Worm (Caenorhabditis elegans) whole organism, early embryonic: Measurements from ENCODE around the gene srh-308.
A peak's percentile ranks its signal among the peaks of the same experiment; 100 is the strongest.

Source experiments
- B0310.2 ChIP-seq: sonication (generic microtip); optimal IDR thresholded peaks from 2 replicates; lab custom pipeline; 2016; ENCODE audit warnings: mild to moderate bottlenecking, missing genetic modification characterization, missing compliant biosample characterization
- F13C5.2 ChIP-seq: sonication (generic microtip); optimal IDR thresholded peaks from 2 replicates; lab custom pipeline; 2017; ENCODE audit warnings: mild to moderate bottlenecking, missing genetic modification characterization, inconsistent platforms, missing compliant biosample characterization
- aly-1 ChIP-seq: sonication (generic microtip); optimal IDR thresholded peaks from 2 replicates; lab custom pipeline; 2016; ENCODE audit warnings: missing genetic modification characterization, missing compliant biosample characterization
- ama-1 ChIP-seq: fragments of 150-350 bp; optimal IDR thresholded peaks from 2 replicates; lab custom pipeline; 2014
- ceh-13 ChIP-seq: fragments of 200-800 bp; sonication (Bioruptor generic); optimal IDR thresholded peaks from 2 replicates; lab custom pipeline; 2018; ENCODE audit warnings: mild to moderate bottlenecking, missing genetic modification characterization, missing compliant biosample characterization
- ceh-36 ChIP-seq: sonication (generic microtip); optimal IDR thresholded peaks from 2 replicates; lab custom pipeline; 2016; ENCODE audit warnings: missing genetic modification characterization, inconsistent platforms, missing compliant biosample characterization
- ets-7 ChIP-seq: sonication (generic microtip); optimal IDR thresholded peaks from 2 replicates; lab custom pipeline; 2016; ENCODE audit warnings: missing genotype, missing genetic modification characterization, missing compliant biosample characterization
- flt-1 ChIP-seq: fragments of 200-800 bp; sonication (Bioruptor generic); IDR thresholded peaks from 2 replicates; pipeline ENCODE4 v1.3.6; 2022; ENCODE audit warnings: missing genetic modification characterization, missing compliant biosample characterization
- hmbx-1 ChIP-seq: sonication (generic microtip); optimal IDR thresholded peaks from 2 replicates; lab custom pipeline; 2016; ENCODE audit warnings: mild to moderate bottlenecking, missing genetic modification characterization, missing compliant biosample characterization
- hmg-4 ChIP-seq: fragments of 200-800 bp; sonication (Bioruptor generic); optimal IDR thresholded peaks from 2 replicates; lab custom pipeline; 2018; ENCODE audit warnings: mild to moderate bottlenecking, missing genetic modification characterization, missing compliant biosample characterization
- hnd-1 ChIP-seq: sonication (generic microtip); optimal IDR thresholded peaks from 2 replicates; lab custom pipeline; 2016; ENCODE audit warnings: missing genetic modification characterization, missing compliant biosample characterization
- pes-1 ChIP-seq: fragments of 200-800 bp; sonication (Bioruptor generic); IDR thresholded peaks from 2 replicates; pipeline ENCODE4 v1.3.6; 2022; ENCODE audit warnings: missing genetic modification reagents, missing genetic modification characterization, missing compliant biosample characterization
- scrt-1 ChIP-seq: fragments of 200-800 bp; sonication (Bioruptor generic); IDR thresholded peaks from 2 replicates; pipeline ENCODE4 v1.3.6; 2022; ENCODE audit warnings: missing genetic modification characterization, missing compliant biosample characterization
- sea-1 ChIP-seq: fragments of 200-800 bp; sonication (Bioruptor generic); conservative IDR thresholded peaks from 2 replicates; pipeline ENCODE4 v1.3.6; 2022; ENCODE audit warnings: missing genetic modification characterization, missing compliant biosample characterization
- tbx-11 ChIP-seq: fragments of 200-800 bp; sonication (Bioruptor generic); IDR thresholded peaks from 2 replicates; pipeline ENCODE4 v1.3.6; 2022; ENCODE audit warnings: missing genetic modification characterization, missing compliant biosample characterization
- tbx-37 ChIP-seq: fragments of 200-800 bp; sonication (Bioruptor generic); conservative IDR thresholded peaks from 2 replicates; pipeline ENCODE4 v1.3.6; 2022; ENCODE audit warnings: missing genetic modification reagents, missing genetic modification characterization, missing compliant biosample characterization
- tra-4 ChIP-seq: sonication (generic microtip); optimal IDR thresholded peaks from 2 replicates; lab custom pipeline; 2017; ENCODE audit warnings: missing genetic modification characterization, missing compliant biosample characterization

The srh-308 gene

DNA sequence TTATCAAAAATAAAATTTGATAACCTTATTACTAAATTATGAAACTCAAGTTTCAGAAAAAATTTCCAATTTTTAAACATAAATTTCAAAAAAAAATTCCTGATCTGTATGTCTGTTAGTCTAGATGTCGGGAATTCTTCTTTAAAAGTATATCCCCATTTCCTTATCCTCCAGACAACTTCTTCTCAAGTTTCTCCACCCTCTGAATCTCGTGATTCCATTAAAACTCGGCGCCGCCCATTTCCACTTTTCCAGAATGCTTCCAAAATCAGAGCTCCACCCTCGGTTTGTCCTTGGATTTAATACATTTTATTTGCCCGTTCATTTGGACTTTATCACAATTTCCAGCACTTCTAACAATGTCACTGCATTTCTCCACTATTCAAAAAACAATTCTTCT, 16.3 kb upstream of the srh-308 start, which contains the start of gene ins-10:
Gene ins-10 (plus strand): TSS at position 301 of the 400 bp plus-strand sequence.
- TF ChIP-seq ets-7 = no peak
- TF ChIP-seq tra-4 (tag; lab: Kevin White, UChicago) = no peak
- TF ChIP-seq B0310.2 (tag; lab: Kevin White, UChicago) = no peak
- no peak for TF ChIP-seq aly-1 (tag; lab: Kevin White, UChicago)
- TF ChIP-seq flt-1 (GFP tag; lab: Robert Waterston, UW) = no peak
- no peak for TF ChIP-seq tbx-11 (GFP tag; lab: Robert Waterston, UW)
- no peak for TF ChIP-seq ceh-36
- no peak for TF ChIP-seq pes-1
- no peak for TF ChIP-seq sea-1 (GFP tag; lab: Robert Waterston, UW)
- TF ChIP-seq tbx-37 = no peak
- TF ChIP-seq scrt-1 = no peak
- no peak for TF ChIP-seq hmbx-1 (tag; lab: Kevin White, UChicago)
- TF ChIP-seq ceh-13 = no peak
- no peak for TF ChIP-seq F13C5.2 (tag; lab: Kevin White, UChicago)
- TF ChIP-seq ama-1 (lab: Kevin White, UChicago) = no peak
- no peak for TF ChIP-seq hmg-4 (GFP tag; lab: Kevin White, UChicago)
- no peak for TF ChIP-seq hnd-1 (tag; lab: Kevin White, UChicago)

- TF ChIP-seq hmbx-1 (tag; lab: Kevin White, UChicago) (no peak), F13C5.2 (tag; lab: Kevin White, UChicago) (no peak), ceh-36 (no peak), ceh-13 (no peak), aly-1 (tag; lab: Kevin White, UChicago) (peak; percentile 36), B0310.2 (tag; lab: Kevin White, UChicago) (peak; percentile 2), sea-1 (GFP tag; lab: Robert Waterston, UW) (peak; percentile 72; the same call in 1 of the 2 replicates), hmg-4 (GFP tag; lab: Kevin White, UChicago) (peak; percentile 41), tra-4 (tag; lab: Kevin White, UChicago) (no peak), ama-1 (lab: Kevin White, UChicago) (peak; percentile 86), tbx-37 (no peak), tbx-11 (GFP tag; lab: Robert Waterston, UW) (0 out of 2 replicates have a peak, but pooled peaks have one; percentile 32), ets-7 (no peak), pes-1 (no peak), flt-1 (GFP tag; lab: Robert Waterston, UW) (no peak), hnd-1 (tag; lab: Kevin White, UChicago) (no peak), scrt-1 (no peak)
Measured at ce11 chrV:14028256-14028743, 10.9 kb upstream of the srh-308 start.

DNA sequence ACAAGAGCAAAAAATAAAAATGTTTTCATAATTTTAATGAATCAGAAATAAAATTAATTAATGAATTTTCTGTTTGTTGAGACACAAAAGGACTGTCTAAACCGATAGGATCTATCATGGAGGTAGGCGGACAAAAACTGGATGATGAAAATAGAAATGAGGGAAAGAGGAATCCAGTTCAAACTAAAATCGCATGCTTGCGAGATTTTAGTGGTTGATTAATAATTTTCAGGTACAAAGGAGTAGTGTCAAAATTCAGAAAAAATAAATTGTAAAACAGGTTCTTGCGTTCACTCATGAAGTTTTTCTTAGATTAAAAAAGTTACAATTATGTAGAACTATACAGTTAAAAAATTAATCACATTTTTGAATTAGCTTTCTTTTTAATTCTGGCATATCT, 10.0 kb upstream of the srh-308 start, which contains the start of gene T08G5.3:
Gene T08G5.3 (minus strand): TSS at position 101 of the 400 bp plus-strand sequence.
- TF ChIP-seq tbx-37 (no peak), flt-1 (GFP tag; lab: Robert Waterston, UW) (no peak), sea-1 (GFP tag; lab: Robert Waterston, UW) (no peak), hnd-1 (tag; lab: Kevin White, UChicago) (no peak), hmg-4 (GFP tag; lab: Kevin White, UChicago) (no peak), tra-4 (tag; lab: Kevin White, UChicago) (no peak), B0310.2 (tag; lab: Kevin White, UChicago) (no peak), ama-1 (lab: Kevin White, UChicago) (no peak), hmbx-1 (tag; lab: Kevin White, UChicago) (no peak), ceh-13 (no peak), ceh-36 (no peak), F13C5.2 (tag; lab: Kevin White, UChicago) (no peak), tbx-11 (GFP tag; lab: Robert Waterston, UW) (no peak), ets-7 (no peak), scrt-1 (no peak), pes-1 (no peak), aly-1 (tag; lab: Kevin White, UChicago) (no peak)

DNA sequence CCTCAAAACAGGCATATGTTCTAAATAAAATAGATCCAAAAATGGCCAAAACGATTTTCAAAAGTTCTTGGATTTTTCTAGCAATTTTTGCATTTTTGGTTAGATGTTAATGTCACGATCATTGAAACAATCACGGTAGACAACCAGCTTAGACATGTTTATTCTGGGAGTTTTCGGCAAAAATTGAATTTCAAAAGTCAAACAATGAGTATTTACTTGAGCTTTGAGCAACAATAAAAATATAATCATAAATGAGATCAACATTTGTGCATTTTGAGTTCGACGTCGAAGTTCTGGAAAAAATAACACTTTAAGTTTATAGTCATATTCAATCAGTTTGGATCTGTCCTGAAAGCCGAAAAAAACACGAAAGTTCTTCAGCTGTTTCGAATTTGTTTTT, 8.8 kb upstream of the srh-308 start, which contains the start of gene T08G5.2:
Gene T08G5.2 (minus strand): TSS at position 101 of the 400 bp plus-strand sequence.
- TF ChIP-seq tbx-37 = no peak
- no peak for TF ChIP-seq sea-1 (GFP tag; lab: Robert Waterston, UW)
- TF ChIP-seq ceh-36 = no peak
- TF ChIP-seq scrt-1 = no peak
- no peak for TF ChIP-seq hmbx-1 (tag; lab: Kevin White, UChicago)

- TF ChIP-seq tra-4 (tag; lab: Kevin White, UChicago) = no peak
- TF ChIP-seq hnd-1 (tag; lab: Kevin White, UChicago) = no peak
- TF ChIP-seq flt-1 (GFP tag; lab: Robert Waterston, UW) = no peak
Measured at ce11 chrV:14023074-14023473, 5.7 kb upstream of the srh-308 start, which contains the start of gene T08G5.15. TSS of gene T08G5.15 (minus strand) at chrV:14023174.

DNA sequence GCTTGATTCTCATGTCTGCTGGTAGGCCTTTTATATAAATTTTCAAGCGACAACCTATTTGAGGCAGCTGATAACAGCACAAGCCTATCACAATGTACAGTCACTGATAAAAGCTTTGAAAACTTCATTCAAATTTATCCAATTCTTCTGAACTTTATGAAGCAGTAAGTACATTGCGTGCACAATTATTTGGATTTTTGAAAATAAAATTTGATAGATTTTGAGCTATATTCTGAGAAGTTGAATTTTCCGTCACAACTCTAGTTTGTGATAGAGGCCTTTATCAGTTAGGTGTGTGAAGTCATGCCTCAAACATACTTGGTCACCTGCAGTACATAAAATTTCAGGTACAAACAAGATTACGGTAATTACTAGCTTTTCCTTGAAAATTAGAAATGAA, 1.3 kb upstream of the srh-308 start, which contains the start of the genes mtl-2 and T08G5.1:
Gene mtl-2 (minus strand): TSS at position 34 of the 400 bp plus-strand sequence.
Gene T08G5.1 (plus strand): TSS at position 127 of the 400 bp plus-strand sequence.
- TF ChIP-seq sea-1 (GFP tag; lab: Robert Waterston, UW) = no peak
- no peak for TF ChIP-seq scrt-1
- TF ChIP-seq flt-1 (GFP tag; lab: Robert Waterston, UW) = no peak
- no peak for TF ChIP-seq ets-7
- TF ChIP-seq F13C5.2 (tag; lab: Kevin White, UChicago) = no peak
- TF ChIP-seq ceh-36 = no peak
- TF ChIP-seq tbx-37 = no peak
- no peak for TF ChIP-seq pes-1
- no peak for TF ChIP-seq tra-4 (tag; lab: Kevin White, UChicago)
- TF ChIP-seq aly-1 (tag; lab: Kevin White, UChicago) = no peak
- TF ChIP-seq hnd-1 (tag; lab: Kevin White, UChicago) = no peak
- no peak for TF ChIP-seq tbx-11 (GFP tag; lab: Robert Waterston, UW)
- TF ChIP-seq ama-1 (lab: Kevin White, UChicago) = no peak
- no peak for TF ChIP-seq hmbx-1 (tag; lab: Kevin White, UChicago)

DNA sequence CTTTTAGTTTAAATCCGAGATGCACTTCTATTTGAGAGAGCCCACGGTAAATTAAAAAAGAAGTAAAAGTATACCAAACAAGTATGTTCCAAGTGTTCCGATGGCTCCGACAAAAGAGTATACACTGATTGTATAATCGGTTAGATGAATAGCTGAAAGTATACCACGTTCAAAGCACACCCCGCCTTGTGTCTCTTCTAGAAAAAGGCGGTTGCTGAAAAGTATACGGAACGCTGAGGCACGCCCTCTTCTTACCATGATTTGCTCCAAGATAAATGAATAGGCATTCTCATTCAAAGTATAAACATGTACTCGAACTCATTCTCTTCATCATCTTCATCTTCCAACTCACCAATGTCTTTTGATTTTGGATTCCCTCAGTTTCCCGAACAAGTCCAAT, 3.0 kb downstream of the srh-308 start, which contains the start of gene end-3:
Gene end-3 (plus strand): TSS at position 301 of the 400 bp plus-strand sequence.
- TF ChIP-seq F13C5.2 (tag; lab: Kevin White, UChicago) (no peak), ceh-13 (no peak), aly-1 (tag; lab: Kevin White, UChicago) (no peak), tra-4 (tag; lab: Kevin White, UChicago) (no peak), hnd-1 (tag; lab: Kevin White, UChicago) (no peak), tbx-11 (GFP tag; lab: Robert Waterston, UW) (no peak), ceh-36 (no peak), hmg-4 (GFP tag; lab: Kevin White, UChicago) (no peak), ets-7 (no peak), scrt-1 (no peak), pes-1 (no peak), ama-1 (lab: Kevin White, UChicago) (no peak), flt-1 (GFP tag; lab: Robert Waterston, UW) (no peak), hmbx-1 (tag; lab: Kevin White, UChicago) (no peak), B0310.2 (tag; lab: Kevin White, UChicago) (no peak)
